Fruit fly (Drosophila melanogaster): ENCODE results near the gene zormin.
A peak's percentile ranks its signal among the peaks of the same experiment; 100 is the strongest.

The zormin gene

dm6 chr3L:2158689-2159310 is 7.3 kb upstream of the zormin start (continued):
- TF ChIP-seq lmd (GFP tag; IDR thresholded peaks at IDR 0.05) = peak; percentile 51; the same call in 1 of the 2 replicates
- TF ChIP-seq run (tag; optimal IDR thresholded peaks at IDR 0.05) = no peak
- no peak; the same call in 1 of the 2 replicates for TF ChIP-seq E2f1 (GFP tag; IDR thresholded peaks at IDR 0.05)
- TF ChIP-seq Fer1 (GFP tag; optimal IDR thresholded peaks at IDR 0.05) = no peak
- TF ChIP-seq CG3407 (GFP tag; optimal IDR thresholded peaks at IDR 0.05) = peak; percentile 50
- no peak for TF ChIP-seq tx (GFP tag; optimal IDR thresholded peaks at IDR 0.05)
- peak; percentile 34 for TF ChIP-seq CG9727 (GFP tag; optimal IDR thresholded peaks at IDR 0.05)
- TF ChIP-seq CG17359 (tag; optimal IDR thresholded peaks at IDR 0.05) = peak; percentile 76
- TF ChIP-seq Nf-YA (GFP tag; IDR thresholded peaks at IDR 0.05) = 0 out of 2 replicates have a peak, but pooled peaks have one; percentile 35
- TF ChIP-seq lilli (GFP tag; optimal IDR thresholded peaks at IDR 0.05) = no peak
- TF ChIP-seq Antp (GFP tag; optimal IDR thresholded peaks at IDR 0.05) = no peak
- no peak for TF ChIP-seq CG7928 (GFP tag; optimal IDR thresholded peaks at IDR 0.05)
- TF ChIP-seq al (GFP tag; IDR thresholded peaks at IDR 0.05) = no peak
- TF ChIP-seq CG32772 (GFP tag; IDR thresholded peaks at IDR 0.05) = peak; percentile 32; the same call in 1 of the 2 replicates
- peak; percentile 66 for TF ChIP-seq CG17829 (tag; optimal IDR thresholded peaks at IDR 0.05)
- TF ChIP-seq CG14965 (GFP tag; optimal IDR thresholded peaks at IDR 0.05; ENCODE audit: borderline replicate concordance) = no peak
- no peak for TF ChIP-seq cg (GFP tag; optimal IDR thresholded peaks at IDR 0.05)
- peak; percentile 62 for TF ChIP-seq HLH3B (GFP tag; IDR thresholded peaks at IDR 0.05)
- TF ChIP-seq bigmax (GFP tag; optimal IDR thresholded peaks at IDR 0.05) = no peak
- TF ChIP-seq ara (GFP tag; IDR thresholded peaks at IDR 0.05) = peak; percentile 59; the same call in 1 of the 2 replicates
- peak; percentile 46 for TF ChIP-seq grau (tag; optimal IDR thresholded peaks at IDR 0.05)
- peak; percentile 52; the same call in 2 of the 3 replicates for TF ChIP-seq tgo (GFP tag; IDR thresholded peaks at IDR 0.05)
- no peak for TF ChIP-seq B-H1 (GFP tag; IDR thresholded peaks at IDR 0.05)
- TF ChIP-seq slbo (GFP tag; IDR thresholded peaks at IDR 0.05) = peak; percentile 37
- no peak for TF ChIP-seq CG30431 (GFP tag; optimal IDR thresholded peaks at IDR 0.05)
- peak; percentile 55 for TF ChIP-seq CG6254 (GFP tag; optimal IDR thresholded peaks at IDR 0.05)
- TF ChIP-seq lola (GFP tag; optimal IDR thresholded peaks at IDR 0.05) = peak in 1 of 3 experiments; percentile 69
- no peak for TF ChIP-seq CG7786 (GFP tag; optimal IDR thresholded peaks at IDR 0.05)
- TF ChIP-seq HHEX (GFP tag; optimal IDR thresholded peaks at IDR 0.05) = no peak
- TF ChIP-seq CG10654 (GFP tag; optimal IDR thresholded peaks at IDR 0.05) = peak; percentile 7
- TF ChIP-seq ERR (GFP tag; optimal IDR thresholded peaks at IDR 0.05) = no peak
- no peak for TF ChIP-seq CG12744 (GFP tag; optimal IDR thresholded peaks at IDR 0.05)
- peak; percentile 69 for TF ChIP-seq CG8388 (GFP tag; optimal IDR thresholded peaks at IDR 0.05)
- no peak for TF ChIP-seq trh (GFP tag; optimal IDR thresholded peaks at IDR 0.05)
- TF ChIP-seq CG15073 (GFP tag; optimal IDR thresholded peaks at IDR 0.05) = no peak
- TF ChIP-seq CG18476 (GFP tag; optimal IDR thresholded peaks at IDR 0.05) = no peak
- peak; percentile 36 for TF ChIP-seq zen (tag; optimal IDR thresholded peaks at IDR 0.05)
- no peak for TF ChIP-seq exex (tag; optimal IDR thresholded peaks at IDR 0.05)
- TF ChIP-seq Sox102F (GFP tag; optimal IDR thresholded peaks at IDR 0.05) = peak; percentile 72
- peak; percentile 25 for TF ChIP-seq Chrac-16 (GFP tag; optimal IDR thresholded peaks at IDR 0.05)
- TF ChIP-seq Atf6 (GFP tag; IDR thresholded peaks at IDR 0.05) = no peak
- TF ChIP-seq schlank (tag; optimal IDR thresholded peaks at IDR 0.05) = no peak
- no peak for TF ChIP-seq BEAF-32 (GFP tag; optimal IDR thresholded peaks at IDR 0.05)
- TF ChIP-seq CG14667 (GFP tag; IDR thresholded peaks at IDR 0.05) = peak; percentile 12; the same call in 1 of the 2 replicates
- peak; percentile 7 for TF ChIP-seq CG5245 (GFP tag; optimal IDR thresholded peaks at IDR 0.05)
- TF ChIP-seq CG16863 (GFP tag; optimal IDR thresholded peaks at IDR 0.05) = peak; percentile 19
- TF ChIP-seq CG1792 (GFP tag; optimal IDR thresholded peaks at IDR 0.05) = no peak
- no peak for TF ChIP-seq CG7372 (GFP tag; IDR thresholded peaks at IDR 0.05)
- peak; percentile 15 for TF ChIP-seq CG32532 (GFP tag; IDR thresholded peaks at IDR 0.05)
- TF ChIP-seq lab (GFP tag; optimal IDR thresholded peaks at IDR 0.05) = peak; percentile 34

All from whole organism, embryonic.